Worm (Caenorhabditis elegans): Measurements from ENCODE around the gene C25F9.15.

ce11 chrV:19431036-19431435, 13.1 kb downstream of the C25F9.15 start, which contains the start of gene srw-85:
- no peak for TF ChIP-seq T22C8.4 (GFP tag; IDR thresholded peaks at IDR 0.05)
- no peak for TF ChIP-seq cog-1 (tag; optimal IDR thresholded peaks at IDR 0.05)
- no peak for TF ChIP-seq ztf-29 (GFP tag; IDR thresholded peaks at IDR 0.05)
- TF ChIP-seq med-1 (GFP tag; optimal IDR thresholded peaks at IDR 0.05; ENCODE audit: insufficient read depth) = no peak
- no peak for TF ChIP-seq tab-1 (GFP tag; IDR thresholded peaks at IDR 0.05)
- no peak for TF ChIP-seq ref-1 (GFP tag; conservative IDR thresholded peaks at IDR 0.05)
- TF ChIP-seq flt-1 (GFP tag; IDR thresholded peaks at IDR 0.05) = no peak
- no peak for TF ChIP-seq klf-2 (GFP tag; conservative IDR thresholded peaks at IDR 0.05)
- TF ChIP-seq ztf-23 (GFP tag; IDR thresholded peaks at IDR 0.05) = no peak

Data from whole organism, midembryonic.